Fruit fly (Drosophila melanogaster): ENCODE measurements around the gene CG33764.

The CG33764 gene

DNA sequence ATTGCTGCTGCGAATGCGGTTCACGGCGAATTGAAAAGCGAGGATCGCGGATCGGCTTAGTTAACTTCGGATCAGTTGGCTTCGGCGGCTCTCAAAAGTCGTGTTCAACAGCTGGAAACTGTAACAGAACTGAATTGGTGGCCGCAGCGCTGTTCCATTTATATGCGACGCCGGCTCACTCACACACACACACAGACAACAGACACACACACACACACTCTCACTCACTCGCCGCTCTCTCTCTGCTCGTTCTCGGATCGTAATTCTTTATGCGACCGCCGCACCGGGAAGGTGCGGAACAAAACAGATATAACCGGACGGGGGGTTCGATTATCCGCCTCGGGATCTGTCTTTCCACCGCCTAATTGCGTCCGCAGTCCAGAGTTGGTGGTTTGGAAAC, 40.1 kb downstream of the CG33764 start, which contains the start of gene CG46460 (continued):
- no peak for TF ChIP-seq CG3726 (GFP tag; IDR thresholded peaks at IDR 0.05)
- no peak for TF ChIP-seq bigmax (GFP tag; optimal IDR thresholded peaks at IDR 0.05)
- TF ChIP-seq hb (GFP tag; IDR thresholded peaks at IDR 0.05; ENCODE audit: partially characterized antibody), result no peak
- TF ChIP-seq Meics (GFP tag; optimal IDR thresholded peaks at IDR 0.05), result no peak
- TF ChIP-seq kay (GFP tag; optimal IDR thresholded peaks at IDR 0.05), result no peak
- TF ChIP-seq Usf (GFP tag; optimal IDR thresholded peaks at IDR 0.05), result no peak
- TF ChIP-seq dan (GFP tag; IDR thresholded peaks at IDR 0.05), result no peak
- no peak for TF ChIP-seq wdn (GFP tag; IDR thresholded peaks at IDR 0.05)
- no peak for TF ChIP-seq Fer2 (tag; optimal IDR thresholded peaks at IDR 0.05)
- TF ChIP-seq wek (GFP tag; optimal IDR thresholded peaks at IDR 0.05), result no peak
- TF ChIP-seq CG13775 (GFP tag; optimal IDR thresholded peaks at IDR 0.05), result no peak
- no peak for TF ChIP-seq CG2116 (GFP tag; optimal IDR thresholded peaks at IDR 0.05)
- TF ChIP-seq corto (GFP tag; optimal IDR thresholded peaks at IDR 0.05), result no peak
- no peak for TF ChIP-seq CG1832 (GFP tag; optimal IDR thresholded peaks at IDR 0.05)
- no peak for TF ChIP-seq fru (optimal IDR thresholded peaks at IDR 0.05)
- TF ChIP-seq CG4404 (GFP tag; IDR thresholded peaks at IDR 0.05), result no peak
- TF ChIP-seq TFAM (GFP tag; optimal IDR thresholded peaks at IDR 0.05), result no peak
- TF ChIP-seq exex (tag; optimal IDR thresholded peaks at IDR 0.05), result no peak
- peak; percentile 94 for TF ChIP-seq cg (GFP tag; optimal IDR thresholded peaks at IDR 0.05)
- TF ChIP-seq zfh1 (GFP tag; IDR thresholded peaks at IDR 0.05), result no peak
- no peak for TF ChIP-seq odd (GFP tag; optimal IDR thresholded peaks at IDR 0.05)
- peak; percentile 55 to 67 for TF ChIP-seq Trl (optimal IDR thresholded peaks at IDR 0.05)
- no peak for TF ChIP-seq Trl (GFP tag; optimal IDR thresholded peaks at IDR 0.05)
- TF ChIP-seq CG1529 (GFP tag; optimal IDR thresholded peaks at IDR 0.05), result no peak
- no peak for TF ChIP-seq scrt (GFP tag; optimal IDR thresholded peaks at IDR 0.05)
- no peak for TF ChIP-seq knrl (GFP tag; IDR thresholded peaks at IDR 0.05; ENCODE audit: partially characterized antibody)
- TF ChIP-seq CG9609 (GFP tag; optimal IDR thresholded peaks at IDR 0.05), result no peak
- TF ChIP-seq CG15514 (GFP tag; optimal IDR thresholded peaks at IDR 0.05), result no peak
- no peak for TF ChIP-seq pita (GFP tag; optimal IDR thresholded peaks at IDR 0.05)
- TF ChIP-seq bowl (GFP tag; IDR thresholded peaks at IDR 0.05), result no peak
- TF ChIP-seq pros (GFP tag; optimal IDR thresholded peaks at IDR 0.05), result no peak
- TF ChIP-seq CG1602 (GFP tag; optimal IDR thresholded peaks at IDR 0.05), result no peak
- no peak for TF ChIP-seq gt (GFP tag; IDR thresholded peaks at IDR 0.05)
- TF ChIP-seq H15 (GFP tag; IDR thresholded peaks at IDR 0.05), result no peak
- no peak for TF ChIP-seq sima (GFP tag; optimal IDR thresholded peaks at IDR 0.05)
- TF ChIP-seq CG4617 (GFP tag; optimal IDR thresholded peaks at IDR 0.05; ENCODE audit: borderline replicate concordance), result no peak
- no peak for TF ChIP-seq pnt (GFP tag; optimal IDR thresholded peaks at IDR 0.05)
- no peak for TF ChIP-seq emc (GFP tag; optimal IDR thresholded peaks at IDR 0.05)
- TF ChIP-seq pho (GFP tag; optimal IDR thresholded peaks at IDR 0.05), result no peak
- no peak for TF ChIP-seq lbe (GFP tag; optimal IDR thresholded peaks at IDR 0.05)
- 0 out of 3 replicates have a peak, but pooled peaks have one; percentile 32 for TF ChIP-seq CG16813 (GFP tag; IDR thresholded peaks at IDR 0.05; ENCODE audit: partially characterized antibody)
- TF ChIP-seq tll (GFP tag; optimal IDR thresholded peaks at IDR 0.05), result no peak
- peak; percentile 70 for TF ChIP-seq zen (tag; optimal IDR thresholded peaks at IDR 0.05)
- TF ChIP-seq CG12391 (tag; optimal IDR thresholded peaks at IDR 0.05), result no peak
- TF ChIP-seq dpn (GFP tag; optimal IDR thresholded peaks at IDR 0.05), result no peak
- TF ChIP-seq NK7.1 (GFP tag; optimal IDR thresholded peaks at IDR 0.05), result no peak
- TF ChIP-seq CG17802 (tag; optimal IDR thresholded peaks at IDR 0.05), result no peak
- TF ChIP-seq Ada2b (GFP tag; IDR thresholded peaks at IDR 0.05), result no peak
- peak; percentile 39; the same call in 1 of the 2 replicates for TF ChIP-seq CG4360 (GFP tag; IDR thresholded peaks at IDR 0.05)
- TF ChIP-seq esg (GFP tag; conservative IDR thresholded peaks at IDR 0.05), result no peak
- TF ChIP-seq sna (GFP tag; IDR thresholded peaks at IDR 0.05; ENCODE audit: partially characterized antibody), result no peak
- TF ChIP-seq CG6791 (GFP tag; IDR thresholded peaks at IDR 0.05; ENCODE audit: partially characterized antibody), result peak; percentile 40; the same call in 2 of the 3 replicates
